Worm (Caenorhabditis elegans): ENCODE measurements around the gene lin-8.

- TF ChIP-seq unc-130 (GFP tag; optimal IDR thresholded peaks at IDR 0.05) (no peak), unc-62 (GFP tag; optimal IDR thresholded peaks at IDR 0.05) (no peak), K12H6.12 (tag; optimal IDR thresholded peaks at IDR 0.05) (no peak), gei-17 (GFP tag; optimal IDR thresholded peaks at IDR 0.05) (no peak)
Observed at ce11 chrII:3065086-3065485, 8.5 kb downstream of the lin-8 start.
